Fruit fly (Drosophila melanogaster): ENCODE data around the gene Asciz.

The Asciz gene

DNA sequence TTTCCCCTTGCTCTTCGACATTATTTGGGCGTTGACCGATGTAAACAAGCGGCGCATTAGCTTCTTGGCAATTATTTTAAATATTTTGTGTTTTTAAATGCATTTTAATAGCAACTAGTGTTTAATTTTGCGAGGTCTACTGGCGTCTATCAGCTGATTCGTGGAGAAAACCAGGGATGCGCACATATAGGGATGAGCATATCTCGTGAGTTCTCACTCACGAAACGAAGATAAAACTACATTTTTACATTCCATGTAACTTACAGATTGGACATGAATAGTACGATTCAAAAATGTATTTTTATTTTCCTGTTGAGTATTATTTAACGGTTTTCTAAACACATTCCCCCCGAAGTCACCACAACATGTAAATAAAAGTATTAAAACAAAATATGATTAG, 31.4 kb upstream of the Asciz start, which contains the start of gene CG14966 (continued):
- TF ChIP-seq CG42726 (GFP tag; IDR thresholded peaks at IDR 0.05; ENCODE audit: partially characterized antibody) = peak; percentile 91
- TF ChIP-seq Dll (GFP tag; IDR thresholded peaks at IDR 0.05; ENCODE audit: partially characterized antibody) = peak; percentile 91
- TF ChIP-seq CG6254 (GFP tag; optimal IDR thresholded peaks at IDR 0.05) = no peak
- no peak for TF ChIP-seq yki (optimal IDR thresholded peaks at IDR 0.05)
- TF ChIP-seq gcm (GFP tag; optimal IDR thresholded peaks at IDR 0.05) = no peak
- no peak for TF ChIP-seq CG17359 (tag; optimal IDR thresholded peaks at IDR 0.05)
- no peak for TF ChIP-seq ems (GFP tag; optimal IDR thresholded peaks at IDR 0.05)
- TF ChIP-seq CG17802 (tag; optimal IDR thresholded peaks at IDR 0.05) = no peak
- no peak for TF ChIP-seq CkIIα-i1 (GFP tag; IDR thresholded peaks at IDR 0.05)
- TF ChIP-seq Dip3 (GFP tag; optimal IDR thresholded peaks at IDR 0.05) = no peak
- no peak for TF ChIP-seq Neu2 (GFP tag; optimal IDR thresholded peaks at IDR 0.05; ENCODE audit: borderline replicate concordance)
- TF ChIP-seq Taf1 (GFP tag; IDR thresholded peaks at IDR 0.05) = no peak
- TF ChIP-seq CG14667 (GFP tag; IDR thresholded peaks at IDR 0.05) = no peak
- no peak for TF ChIP-seq CG4707 (GFP tag; optimal IDR thresholded peaks at IDR 0.05)
- no peak for TF ChIP-seq Bdp1 (GFP tag; optimal IDR thresholded peaks at IDR 0.05)
- TF ChIP-seq gro (GFP tag; optimal IDR thresholded peaks at IDR 0.05) = peak; percentile 58
- TF ChIP-seq tin (GFP tag; optimal IDR thresholded peaks at IDR 0.05) = peak; percentile 39
- 0 out of 2 replicates have a peak, but pooled peaks have one; percentile 16 for TF ChIP-seq CG14441 (GFP tag; IDR thresholded peaks at IDR 0.05)
- TF ChIP-seq CG3163 (GFP tag; optimal IDR thresholded peaks at IDR 0.05) = no peak
- TF ChIP-seq ham (GFP tag; IDR thresholded peaks at IDR 0.05) = no peak
- peak; percentile 66 for TF ChIP-seq CG1603 (tag; optimal IDR thresholded peaks at IDR 0.05)
- no peak for TF ChIP-seq MTF-1 (GFP tag; optimal IDR thresholded peaks at IDR 0.05; ENCODE audit: borderline replicate concordance)
- TF ChIP-seq pfk (GFP tag; optimal IDR thresholded peaks at IDR 0.05) = peak; percentile 11
- peak; percentile 85 for TF ChIP-seq row (GFP tag; IDR thresholded peaks at IDR 0.05)
- TF ChIP-seq CG9215 (GFP tag; IDR thresholded peaks at IDR 0.05) = no peak
- TF ChIP-seq lmd (GFP tag; IDR thresholded peaks at IDR 0.05) = no peak
- peak; percentile 42 for TF ChIP-seq gfzf (GFP tag; optimal IDR thresholded peaks at IDR 0.05)
- peak; percentile 89 for TF ChIP-seq pzg (GFP tag; optimal IDR thresholded peaks at IDR 0.05)
- no peak for TF ChIP-seq CG18011 (GFP tag; optimal IDR thresholded peaks at IDR 0.05)
- TF ChIP-seq CG17829 (tag; optimal IDR thresholded peaks at IDR 0.05) = peak; percentile 66
- no peak for TF ChIP-seq cato (GFP tag; optimal IDR thresholded peaks at IDR 0.05; ENCODE audit: borderline replicate concordance)
- no peak for TF ChIP-seq CG11696 (GFP tag; IDR thresholded peaks at IDR 0.05)
- no peak for TF ChIP-seq Lpt (GFP tag; optimal IDR thresholded peaks at IDR 0.05)
- TF ChIP-seq crc (GFP tag; optimal IDR thresholded peaks at IDR 0.05) = no peak
- TF ChIP-seq danr (GFP tag; IDR thresholded peaks at IDR 0.05) = no peak
- peak; percentile 24 for TF ChIP-seq Sin3A (optimal IDR thresholded peaks at IDR 0.05)
- TF ChIP-seq CG15601 (tag; optimal IDR thresholded peaks at IDR 0.05) = no peak
- TF ChIP-seq unpg (GFP tag; optimal IDR thresholded peaks at IDR 0.05) = peak; percentile 4
- TF ChIP-seq zf30C (GFP tag; optimal IDR thresholded peaks at IDR 0.05) = no peak
- peak; percentile 57 for TF ChIP-seq CG14710 (tag; optimal IDR thresholded peaks at IDR 0.05)
- no peak for TF ChIP-seq CG6689 (GFP tag; IDR thresholded peaks at IDR 0.05)
- TF ChIP-seq NFAT (GFP tag; IDR thresholded peaks at IDR 0.05) = no peak; the same call in 1 of the 2 replicates
- TF ChIP-seq gt (GFP tag; IDR thresholded peaks at IDR 0.05) = no peak
- peak; percentile 89 for TF ChIP-seq CG10431 (GFP tag; optimal IDR thresholded peaks at IDR 0.05)
- peak; percentile 87; the same call in 2 of the 3 replicates for TF ChIP-seq CG34422 (GFP tag; IDR thresholded peaks at IDR 0.05)
- TF ChIP-seq CG3281 (GFP tag; optimal IDR thresholded peaks at IDR 0.05) = no peak
- TF ChIP-seq gce (GFP tag; IDR thresholded peaks at IDR 0.05) = no peak
- no peak for TF ChIP-seq ken (GFP tag; IDR thresholded peaks at IDR 0.05)
- TF ChIP-seq CG16863 (GFP tag; optimal IDR thresholded peaks at IDR 0.05) = no peak
- no peak for TF ChIP-seq oc (tag; optimal IDR thresholded peaks at IDR 0.05)
- TF ChIP-seq bbx (GFP tag; IDR thresholded peaks at IDR 0.05; ENCODE audit: partially characterized antibody) = peak; percentile 96
